Fruit fly (Drosophila melanogaster) S2 (cell line): Measurements from ENCODE around the gene emc.

Experiments
- CG8478 ChIP-seq: fragments of >200 bp; optimal IDR thresholded peaks from 2 replicates; lab custom pipeline; 2018
- CTCF ChIP-seq, 2 experiments: fragments of >200 bp; optimal IDR thresholded peaks; 2 replicates each; lab custom pipeline; 2018

dm6 chr3L:709882-710281, 39.3 kb upstream of the emc start:
- peak in 1 of 2 experiments; percentile 5 for TF ChIP-seq CTCF (optimal IDR thresholded peaks at IDR 0.05; lab: Kevin White, UChicago)
- no peak for TF ChIP-seq CG8478 (lab: Kevin White, UChicago)
